Worm (Caenorhabditis elegans) whole organism, L1 larva: ENCODE results near the gene C06E2.5.

Experiments
- aly-2 ChIP-seq: fragments of 150-350 bp; optimal IDR thresholded peaks from 2 replicates; lab custom pipeline; 2014; ENCODE audit warnings: missing biosample characterization, missing genetic modification characterization
- ceh-82 ChIP-seq, 3 experiments: fragments of 150-350 bp in 1 of 3; sonication (generic microtip) in 2 of 3; optimal IDR thresholded peaks; 2 replicates each; lab custom pipeline; 2014 to 2017; ENCODE audit warnings: missing biosample characterization in 3 of 3, missing genetic modification characterization in 3 of 3
- elt-2 ChIP-seq: sonication (generic microtip); optimal IDR thresholded peaks from 2 replicates; lab custom pipeline; 2016; ENCODE audit warnings: missing genetic modification characterization, mild to moderate bottlenecking, inconsistent platforms, missing compliant biosample characterization, missing genetic modification reagents
- elt-3 ChIP-seq, 6 experiments: fragments of 150-350 bp in 1 of 6; sonication (generic microtip); optimal IDR thresholded peaks; 2 replicates each; lab custom pipeline; 2017 to 2018; ENCODE audit warnings: missing biosample characterization in 6 of 6, missing genetic modification characterization in 6 of 6, inconsistent platforms in 1 of 6
- fos-1 ChIP-seq: fragments of 150-350 bp; optimal IDR thresholded peaks from 2 replicates; lab custom pipeline; 2014; ENCODE audit warnings: missing biosample characterization, missing genetic modification characterization
- lin-13 ChIP-seq: fragments of 150-350 bp; optimal IDR thresholded peaks from 2 replicates; lab custom pipeline; 2014; ENCODE audit warnings: missing biosample characterization, missing genetic modification reagents, missing genetic modification characterization
- lsy-2 ChIP-seq, 2 experiments: fragments of 150-350 bp; optimal IDR thresholded peaks; 2 replicates each; lab custom pipeline; 2014; ENCODE audit warnings: missing biosample characterization in 2 of 2, missing genetic modification characterization in 2 of 2
- nhr-20 ChIP-seq: sonication (generic microtip); optimal IDR thresholded peaks from 2 replicates; lab custom pipeline; 2016; ENCODE audit warnings: mild to moderate bottlenecking, missing genetic modification characterization, missing compliant biosample characterization
- nhr-76 ChIP-seq: sonication (generic microtip); optimal IDR thresholded peaks from 2 replicates; lab custom pipeline; 2017; ENCODE audit warnings: missing biosample characterization, missing genetic modification characterization
- skn-1 ChIP-seq: fragments of 150-350 bp; optimal IDR thresholded peaks from 2 replicates; lab custom pipeline; 2014; ENCODE audit warnings: missing biosample characterization, missing genetic modification characterization
- snpc-4 ChIP-seq: fragments of 150-350 bp; optimal IDR thresholded peaks from 2 replicates; lab custom pipeline; 2014; ENCODE audit warnings: missing biosample characterization, missing genetic modification characterization
- tbx-2 ChIP-seq: sonication (generic microtip); optimal IDR thresholded peaks from 2 replicates; lab custom pipeline; 2016; ENCODE audit warnings: missing genetic modification characterization, missing compliant biosample characterization

DNA sequence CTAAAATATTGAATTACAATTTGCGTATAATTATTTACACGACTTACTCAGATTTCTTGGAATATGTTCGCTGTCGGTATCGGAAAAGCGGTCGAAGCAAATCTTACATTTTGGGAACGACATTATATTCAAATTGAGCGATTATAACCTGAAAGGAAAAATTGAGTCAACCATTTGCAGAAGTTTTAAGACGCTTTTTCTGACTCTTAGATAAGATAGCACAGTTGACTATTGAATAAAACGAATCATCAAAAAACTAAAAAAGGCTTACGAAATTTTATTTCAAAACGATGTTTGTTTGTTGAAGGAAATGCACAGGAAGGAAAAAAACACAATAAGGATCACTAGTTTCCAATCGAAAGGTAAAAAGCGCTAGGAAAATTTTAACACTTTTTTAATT lies 29.4 kb downstream of the C06E2.5 start, which contains the start of gene rcs-1:
- TF ChIP-seq fos-1 (tag; lab: Kevin White, UChicago): no peak
- TF ChIP-seq skn-1: no peak
- TF ChIP-seq ceh-82 (tag; optimal IDR thresholded peaks at IDR 0.05; lab: Kevin White, UChicago): no peak
- no peak for TF ChIP-seq elt-3 (tag; optimal IDR thresholded peaks at IDR 0.05; lab: Kevin White, UChicago)
- TF ChIP-seq aly-2 (tag; lab: Kevin White, UChicago): no peak
- no peak for TF ChIP-seq elt-2 (tag; lab: Kevin White, UChicago)
- no peak for TF ChIP-seq lin-13 (GFP tag; lab: Kevin White, UChicago)
- no peak for TF ChIP-seq nhr-20
- TF ChIP-seq lsy-2 (tag; optimal IDR thresholded peaks at IDR 0.05; lab: Kevin White, UChicago): no peak
- no peak for TF ChIP-seq tbx-2 (tag; lab: Kevin White, UChicago)
- no peak for TF ChIP-seq nhr-76 (tag; lab: Kevin White, UChicago)
- TF ChIP-seq snpc-4 (tag; lab: Kevin White, UChicago): no peak
